Fruit fly (Drosophila melanogaster) whole organism, prepupa: Measurements from ENCODE around the gene CG11350.

Source experiments
- Blimp-1 ChIP-seq: fragments of 200-800 bp; sonication (Bioruptor generic); optimal IDR thresholded peaks from 3 replicates; lab custom pipeline; 2017; ENCODE audit warnings: missing biosample characterization, missing genetic modification characterization, mild to moderate bottlenecking, moderate library complexity, missing genetic modification reagents
- CG10631 ChIP-seq: fragments of 200-800 bp; sonication (Bioruptor generic); optimal IDR thresholded peaks from 2 replicates; lab custom pipeline; 2016; ENCODE audit warnings: missing biosample characterization, missing genetic modification characterization
- CG11294 ChIP-seq: fragments of 200-800 bp; sonication (Bioruptor generic); IDR thresholded peaks from 2 replicates; pipeline ENCODE4 v1.3.6; 2022; ENCODE audit warnings: missing biosample characterization, missing genetic modification characterization
- CG11762 ChIP-seq: fragments of 200-800 bp; sonication (Bioruptor generic); optimal IDR thresholded peaks from 3 replicates; lab custom pipeline; 2016; ENCODE audit warnings: missing biosample characterization, missing genetic modification characterization; ENCODE audit not compliant: insufficient read depth
- CG15336 ChIP-seq: fragments of 200-800 bp; sonication (Bioruptor generic); IDR thresholded peaks from 2 replicates; pipeline ENCODE4 v1.3.6; 2022; ENCODE audit warnings: missing biosample characterization, missing genetic modification characterization
- CG1621 ChIP-seq: fragments of 200-800 bp; sonication (Bioruptor generic); optimal IDR thresholded peaks from 3 replicates; lab custom pipeline; 2018; ENCODE audit warnings: missing biosample characterization, mild to moderate bottlenecking, missing genetic modification characterization
- CG31627 ChIP-seq: fragments of 200-800 bp; sonication (Bioruptor generic); optimal IDR thresholded peaks from 3 replicates; lab custom pipeline; 2016; ENCODE audit warnings: missing biosample characterization, missing genetic modification characterization
- CG32006 ChIP-seq: fragments of 200-800 bp; sonication (Bioruptor generic); optimal IDR thresholded peaks from 3 replicates; lab custom pipeline; 2017; ENCODE audit warnings: missing biosample characterization, mild to moderate bottlenecking, missing genetic modification characterization
- CG34406 ChIP-seq: fragments of 200-800 bp; sonication (Bioruptor generic); optimal IDR thresholded peaks from 3 replicates; lab custom pipeline; 2016; ENCODE audit warnings: missing biosample characterization, missing genetic modification characterization
- CG3919 ChIP-seq: fragments of 200-800 bp; sonication (Bioruptor generic); optimal IDR thresholded peaks from 3 replicates; lab custom pipeline; 2016; ENCODE audit warnings: missing biosample characterization, missing genetic modification characterization
- CG4318 ChIP-seq: fragments of 200-800 bp; sonication (Bioruptor generic); optimal IDR thresholded peaks from 3 replicates; lab custom pipeline; 2017; ENCODE audit warnings: missing biosample characterization, mild to moderate bottlenecking, missing genetic modification characterization
- CG6163 ChIP-seq: fragments of 200-800 bp; sonication (Bioruptor generic); IDR thresholded peaks from 3 replicates; pipeline ENCODE4 v1.3.6; 2022; ENCODE audit warnings: missing biosample characterization, missing genetic modification characterization
- CG6276 ChIP-seq: fragments of 200-800 bp; sonication (Bioruptor generic); optimal IDR thresholded peaks from 2 replicates; lab custom pipeline; 2017; ENCODE audit warnings: missing biosample characterization, mild to moderate bottlenecking, missing genetic modification characterization
- CG6792 ChIP-seq: fragments of 200-800 bp; sonication (Bioruptor generic); optimal IDR thresholded peaks from 3 replicates; lab custom pipeline; 2016; ENCODE audit warnings: missing biosample characterization, missing genetic modification characterization
- CG6808 ChIP-seq: fragments of 200-800 bp; sonication (Bioruptor generic); optimal IDR thresholded peaks from 3 replicates; lab custom pipeline; 2017; ENCODE audit warnings: missing biosample characterization, missing genetic modification characterization, mild to moderate bottlenecking, moderate library complexity, missing genetic modification reagents
- CG8632 ChIP-seq: fragments of 200-800 bp; sonication (Bioruptor generic); optimal IDR thresholded peaks from 3 replicates; lab custom pipeline; 2016; ENCODE audit warnings: missing biosample characterization, missing genetic modification characterization
- CG9139 ChIP-seq: fragments of 200-800 bp; sonication (Bioruptor generic); optimal IDR thresholded peaks from 3 replicates; lab custom pipeline; 2017; ENCODE audit warnings: missing biosample characterization, mild to moderate bottlenecking, missing genetic modification characterization
- Eip75B ChIP-seq: fragments of 200-800 bp; sonication (Bioruptor generic); optimal IDR thresholded peaks from 3 replicates; lab custom pipeline; 2016; ENCODE audit warnings: missing biosample characterization, missing genetic modification characterization
- Eip78C ChIP-seq: fragments of 200-800 bp; sonication (Bioruptor generic); peaks from one replicate; lab custom pipeline; 2016; ENCODE audit warnings: missing biosample characterization, missing genetic modification characterization
- Eip93F ChIP-seq: fragments of 200-800 bp; sonication (Bioruptor generic); optimal IDR thresholded peaks from 2 replicates; lab custom pipeline; 2016; ENCODE audit warnings: missing biosample characterization, mild to moderate bottlenecking, missing genetic modification characterization
- Ets21C ChIP-seq: fragments of 200-800 bp; sonication (Bioruptor generic); optimal IDR thresholded peaks from 3 replicates; lab custom pipeline; 2016; ENCODE audit warnings: missing biosample characterization, missing genetic modification characterization
- Gug ChIP-seq: fragments of 200-800 bp; sonication (Bioruptor generic); IDR thresholded peaks from 2 replicates; pipeline ENCODE4 v1.3.6; 2022; ENCODE audit warnings: missing biosample characterization, missing genetic modification characterization
- Hr38 ChIP-seq: sonication (Bioruptor generic); optimal IDR thresholded peaks from 2 replicates; lab custom pipeline; 2016; ENCODE audit warnings: missing biosample characterization, missing genetic modification characterization
- Hr39 ChIP-seq: fragments of 200-800 bp; sonication (Bioruptor generic); optimal IDR thresholded peaks from 2 replicates; lab custom pipeline; 2016; ENCODE audit warnings: missing biosample characterization, missing genetic modification characterization
- Hr4 ChIP-seq: fragments of 200-800 bp; sonication (Bioruptor generic); optimal IDR thresholded peaks from 3 replicates; lab custom pipeline; 2016; ENCODE audit warnings: missing biosample characterization, missing genetic modification characterization
- Lpt ChIP-seq: fragments of 200-800 bp; sonication (Bioruptor generic); optimal IDR thresholded peaks from 3 replicates; lab custom pipeline; 2016; ENCODE audit warnings: missing biosample characterization, missing genetic modification characterization
- Met ChIP-seq: fragments of 200-800 bp; sonication (Bioruptor generic); optimal IDR thresholded peaks from 3 replicates; lab custom pipeline; 2016; ENCODE audit warnings: missing biosample characterization, missing genetic modification characterization
- Smox ChIP-seq: fragments of 200-800 bp; sonication (Bioruptor generic); optimal IDR thresholded peaks from 3 replicates; lab custom pipeline; 2016; ENCODE audit warnings: missing biosample characterization, missing genetic modification characterization
- Sox102F ChIP-seq: fragments of 200-800 bp; sonication (Bioruptor generic); optimal IDR thresholded peaks from 2 replicates; lab custom pipeline; 2016; ENCODE audit warnings: missing biosample characterization, mild to moderate bottlenecking, missing genetic modification characterization
- Sox14 ChIP-seq: fragments of 200-800 bp; sonication (Bioruptor generic); optimal IDR thresholded peaks from 3 replicates; lab custom pipeline; 2016; ENCODE audit warnings: missing biosample characterization, missing genetic modification characterization
- Sox15 ChIP-seq: fragments of 200-800 bp; sonication (Bioruptor generic); optimal IDR thresholded peaks from 3 replicates; lab custom pipeline; 2016; ENCODE audit warnings: missing biosample characterization, missing genetic modification characterization
- achi ChIP-seq: fragments of 200-800 bp; sonication (Bioruptor generic); optimal IDR thresholded peaks from 3 replicates; lab custom pipeline; 2016; ENCODE audit warnings: missing biosample characterization, missing genetic modification characterization
- cyc ChIP-seq: fragments of 200-800 bp; sonication (Bioruptor generic); optimal IDR thresholded peaks from 3 replicates; lab custom pipeline; 2016; ENCODE audit warnings: missing biosample characterization, missing genetic modification characterization
- eg ChIP-seq: fragments of 200-800 bp; sonication (Bioruptor generic); IDR thresholded peaks from 3 replicates; pipeline ENCODE4 v1.3.6; 2022; ENCODE audit warnings: missing biosample characterization, missing genetic modification characterization
- esn ChIP-seq: fragments of 200-800 bp; sonication (Bioruptor generic); optimal IDR thresholded peaks from 2 replicates; lab custom pipeline; 2016; ENCODE audit warnings: missing biosample characterization, mild to moderate bottlenecking, missing genetic modification characterization, moderate library complexity
- fd59A ChIP-seq: fragments of 200-800 bp; sonication (Bioruptor generic); optimal IDR thresholded peaks from 2 replicates; lab custom pipeline; 2017; ENCODE audit warnings: missing biosample characterization, mild to moderate bottlenecking, missing genetic modification characterization, missing genetic modification reagents
- fd85E ChIP-seq: fragments of 200-800 bp; sonication (Bioruptor generic); optimal IDR thresholded peaks from 3 replicates; lab custom pipeline; 2016; ENCODE audit warnings: missing biosample characterization, missing genetic modification characterization
- pdm3 ChIP-seq: fragments of 200-800 bp; sonication (Bioruptor generic); optimal IDR thresholded peaks from 3 replicates; lab custom pipeline; 2016; ENCODE audit warnings: missing biosample characterization, missing genetic modification characterization
- salr ChIP-seq, 2 experiments: fragments of 200-800 bp; sonication (Bioruptor generic); optimal IDR thresholded peaks; 3 replicates each; lab custom pipeline; 2016 to 2018; ENCODE audit warnings: missing biosample characterization in 2 of 2, missing genetic modification characterization in 2 of 2, mild to moderate bottlenecking in 1 of 2
- spab ChIP-seq: fragments of 200-800 bp; sonication (Bioruptor generic); optimal IDR thresholded peaks from 2 replicates; lab custom pipeline; 2017; ENCODE audit warnings: missing biosample characterization, mild to moderate bottlenecking, missing genetic modification characterization, missing genetic modification reagents
- ss ChIP-seq, 2 experiments: fragments of 200-800 bp; sonication (Bioruptor generic); optimal IDR thresholded peaks; 2 replicates in 1 of 2; 3 replicates in 1 of 2; lab custom pipeline; 2017 to 2018; ENCODE audit warnings: mild to moderate bottlenecking in 2 of 2, missing biosample characterization in 2 of 2, missing genetic modification characterization in 2 of 2, moderate library complexity in 1 of 2
- svp ChIP-seq: fragments of 200-800 bp; sonication (Bioruptor generic); peaks from one replicate; lab custom pipeline; 2016; ENCODE audit warnings: missing biosample characterization, missing genetic modification characterization

The CG11350 gene

dm6 chr3L:4484623-4485022, 2.0 kb downstream of the CG11350 start:
- no peak for TF ChIP-seq cyc (GFP tag; lab: Kevin White, UChicago)
- TF ChIP-seq Smox (GFP tag; lab: Kevin White, UChicago), result peak; percentile 3
- TF ChIP-seq achi (GFP tag; lab: Kevin White, UChicago), result peak; percentile 1
- TF ChIP-seq svp (GFP tag; lab: Kevin White, UChicago), result no peak
- no peak for TF ChIP-seq CG6792 (GFP tag; lab: Kevin White, UChicago)
- no peak for TF ChIP-seq Eip93F
- TF ChIP-seq CG9139 (GFP tag; lab: Kevin White, UChicago), result no peak
- TF ChIP-seq CG11294 (GFP tag; lab: Robert Waterston, UW), result no peak
- peak; percentile 65 for TF ChIP-seq Eip78C (GFP tag; lab: Kevin White, UChicago)
- peak; percentile 24 for TF ChIP-seq Hr4 (GFP tag; lab: Kevin White, UChicago)
- TF ChIP-seq CG11762 (GFP tag; lab: Kevin White, UChicago), result no peak
- TF ChIP-seq CG3919 (GFP tag; lab: Kevin White, UChicago), result no peak
- no peak for TF ChIP-seq CG1621 (tag; lab: Kevin White, UChicago)
- TF ChIP-seq Sox14 (GFP tag; lab: Kevin White, UChicago), result no peak
- TF ChIP-seq spab (GFP tag; lab: Kevin White, UChicago), result no peak
- no peak for TF ChIP-seq CG15336
- no peak for TF ChIP-seq CG31627 (GFP tag; lab: Kevin White, UChicago)

- TF ChIP-seq Eip75B (no peak), Hr38 (GFP tag; lab: Kevin White, UChicago) (no peak), cyc (GFP tag; lab: Kevin White, UChicago) (no peak), Sox102F (GFP tag; lab: Kevin White, UChicago) (no peak), eg (GFP tag; lab: Robert Waterston, UW) (no peak), Hr39 (no peak), esn (no peak), CG6163 (no peak), Gug (GFP tag; lab: Robert Waterston, UW) (no peak), CG32006 (GFP tag; lab: Kevin White, UChicago) (no peak), fd85E (GFP tag; lab: Kevin White, UChicago) (no peak), Blimp-1 (GFP tag; lab: Kevin White, UChicago) (no peak), CG8632 (GFP tag; lab: Kevin White, UChicago) (no peak), CG34406 (GFP tag; lab: Kevin White, UChicago) (no peak), salr (GFP tag; optimal IDR thresholded peaks at IDR 0.05; lab: Kevin White, UChicago) (no peak), Eip93F (no peak), Lpt (GFP tag; lab: Kevin White, UChicago) (no peak)
Measured at dm6 chr3L:4489490-4489889, 6.9 kb downstream of the CG11350 start.

dm6 chr3L:4490702-4491243, 8.2 kb downstream of the CG11350 start, which contains the start of gene CG13722:
TSS of gene CG13722 (minus strand) at chr3L:4490963.
- TF ChIP-seq ss (GFP tag; optimal IDR thresholded peaks at IDR 0.05; lab: Kevin White, UChicago), result peak; percentile 28 to 79
- no peak for TF ChIP-seq CG4318
- TF ChIP-seq, all 60 proteins: peak for 1

dm6 chr3L:4493609-4494008, 11.0 kb downstream of the CG11350 start:
- TF ChIP-seq Blimp-1 (GFP tag; lab: Kevin White, UChicago) (peak; percentile 56), Eip93F (no peak), ss (GFP tag; optimal IDR thresholded peaks at IDR 0.05; lab: Kevin White, UChicago) (peak in 1 of 2 experiments; percentile 32)
- TF ChIP-seq, all 60 proteins: peak for 2

dm6 chr3L:4494603-4495002, 12.0 kb downstream of the CG11350 start:
- TF ChIP-seq cyc (GFP tag; lab: Kevin White, UChicago), result peak; percentile 53
- TF ChIP-seq CG3919 (GFP tag; lab: Kevin White, UChicago), result peak; percentile 75
- peak; percentile 84 for TF ChIP-seq CG34406 (GFP tag; lab: Kevin White, UChicago)
- peak; percentile 82 for TF ChIP-seq CG6808 (GFP tag; lab: Kevin White, UChicago)
- TF ChIP-seq Smox (GFP tag; lab: Kevin White, UChicago), result peak; percentile 71
- peak; percentile 56 for TF ChIP-seq Sox15 (GFP tag; lab: Kevin White, UChicago)
- peak; percentile 97 for TF ChIP-seq Eip78C (GFP tag; lab: Kevin White, UChicago)
- TF ChIP-seq Hr38 (GFP tag; lab: Kevin White, UChicago), result no peak
- no peak for TF ChIP-seq CG6276 (GFP tag; lab: Kevin White, UChicago)
- TF ChIP-seq CG10631 (GFP tag; lab: Kevin White, UChicago), result peak; percentile 82
- peak; percentile 83 for TF ChIP-seq achi (GFP tag; lab: Kevin White, UChicago)
- peak; percentile 72 for TF ChIP-seq pdm3 (GFP tag; lab: Kevin White, UChicago)
- TF ChIP-seq CG4318, result no peak
- peak; percentile 60 for TF ChIP-seq Sox14 (GFP tag; lab: Kevin White, UChicago)
- TF ChIP-seq fd59A, result peak; percentile 79
- TF ChIP-seq Ets21C (GFP tag; lab: Kevin White, UChicago), result no peak
- peak; percentile 80 for TF ChIP-seq esn
- TF ChIP-seq Lpt (GFP tag; lab: Kevin White, UChicago), result peak; percentile 45
- TF ChIP-seq salr (GFP tag; optimal IDR thresholded peaks at IDR 0.05; lab: Kevin White, UChicago), result peak; percentile 55 to 72
- TF ChIP-seq Eip75B, result peak; percentile 69
- TF ChIP-seq svp (GFP tag; lab: Kevin White, UChicago), result peak; percentile 91
- peak; percentile 79 for TF ChIP-seq Met (GFP tag; lab: Kevin White, UChicago)
